Fruit fly (Drosophila melanogaster) whole organism, embryonic: ENCODE results near the gene CG7191.

ENCODE experiments used
- CG10321 ChIP-seq: fragments of 200-800 bp; sonication (Bioruptor generic); IDR thresholded peaks from 2 replicates; pipeline ENCODE4 v1.3.6; 2022; ENCODE audit warnings: missing biosample characterization, missing genetic modification characterization
- CG13296 ChIP-seq: fragments of 200-800 bp; sonication (Bioruptor generic); optimal IDR thresholded peaks from 3 replicates; lab custom pipeline; 2018; ENCODE audit warnings: missing biosample characterization, mild to moderate bottlenecking, missing genetic modification characterization
- CG17612 ChIP-seq: fragments of 200-800 bp; sonication (Bioruptor generic); IDR thresholded peaks from 2 replicates; pipeline ENCODE4 v1.3.6; 2022; ENCODE audit warnings: missing biosample characterization, missing genetic modification characterization
- CG3065 ChIP-seq: fragments of 200-800 bp; sonication (Bioruptor generic); optimal IDR thresholded peaks from 2 replicates; lab custom pipeline; 2016; ENCODE audit warnings: missing biosample characterization, missing genetic modification characterization
- CG34376 ChIP-seq: fragments of 200-800 bp; sonication (Bioruptor generic); optimal IDR thresholded peaks from 2 replicates; lab custom pipeline; 2018; ENCODE audit warnings: missing biosample characterization, mild to moderate bottlenecking, missing genetic modification characterization
- CG4820 ChIP-seq: fragments of 200-800 bp; sonication (Bioruptor generic); optimal IDR thresholded peaks from 3 replicates; lab custom pipeline; 2016; ENCODE audit warnings: missing biosample characterization, missing genetic modification characterization
- CG5180 ChIP-seq: fragments of 200-800 bp; sonication (Bioruptor generic); optimal IDR thresholded peaks from 3 replicates; lab custom pipeline; 2017; ENCODE audit warnings: missing biosample characterization, missing genetic modification characterization, mild to moderate bottlenecking, moderate library complexity, missing genetic modification reagents
- CG7928 ChIP-seq: fragments of 200-800 bp; sonication (Bioruptor generic); optimal IDR thresholded peaks from 2 replicates; lab custom pipeline; 2017; ENCODE audit warnings: missing biosample characterization, mild to moderate bottlenecking, missing genetic modification characterization
- CG8478 ChIP-seq: fragments of >200 bp; optimal IDR thresholded peaks from 2 replicates; lab custom pipeline; 2018
- CG9817 ChIP-seq: fragments of 200-800 bp; sonication (Bioruptor generic); optimal IDR thresholded peaks from 2 replicates; lab custom pipeline; 2018; ENCODE audit warnings: missing biosample characterization, mild to moderate bottlenecking, missing genetic modification characterization, moderate library complexity
- CHES-1-like ChIP-seq: fragments of 200-800 bp; sonication (Bioruptor generic); optimal IDR thresholded peaks from 2 replicates; lab custom pipeline; 2016; ENCODE audit warnings: missing biosample characterization, missing genetic modification characterization
- Camta ChIP-seq: fragments of 200-800 bp; sonication (Bioruptor generic); optimal IDR thresholded peaks from 2 replicates; lab custom pipeline; 2016; ENCODE audit warnings: missing biosample characterization, missing genetic modification characterization
- D ChIP-seq, 2 experiments: fragments of 200-800 bp in 1 of 2; fragments of >200 bp in 1 of 2; sonication (Bioruptor generic) in 1 of 2; optimal IDR thresholded peaks; 2 replicates in 1 of 2; 3 replicates in 1 of 2; lab custom pipeline; 2017; ENCODE audit warnings: mild to moderate bottlenecking in 1 of 2, missing biosample characterization in 1 of 2, missing genetic modification characterization in 1 of 2, missing genetic modification reagents in 1 of 2
- Dad ChIP-seq: fragments of 200-800 bp; sonication (Bioruptor generic); optimal IDR thresholded peaks from 3 replicates; lab custom pipeline; 2016; ENCODE audit warnings: missing biosample characterization, missing genetic modification characterization
- Hmr ChIP-seq: fragments of 200-800 bp; sonication (Bioruptor generic); optimal IDR thresholded peaks from 3 replicates; lab custom pipeline; 2017; ENCODE audit warnings: mild to moderate bottlenecking, missing biosample characterization, missing genetic modification reagents, missing genetic modification characterization
- Hr78 ChIP-seq, 2 experiments: fragments of 200-800 bp in 1 of 2; fragments of >200 bp in 1 of 2; sonication (Bioruptor generic) in 1 of 2; optimal IDR thresholded peaks; 2 replicates each; lab custom pipeline; 2017 to 2019; ENCODE audit warnings: missing biosample characterization in 2 of 2, missing genetic modification characterization in 2 of 2, mild to moderate bottlenecking in 1 of 2, moderate library complexity in 1 of 2
- Med ChIP-seq: fragments of 200-800 bp; sonication (Bioruptor generic); peaks from one replicate; lab custom pipeline; 2016; ENCODE audit warnings: missing biosample characterization, missing genetic modification characterization, mild to moderate bottlenecking, inconsistent platforms, moderate library complexity
- Opbp ChIP-seq: fragments of 200-800 bp; sonication (Bioruptor generic); IDR thresholded peaks from 3 replicates; pipeline ENCODE4 v1.3.6; 2022; ENCODE audit warnings: missing biosample characterization, missing genetic modification characterization; ENCODE audit not compliant: partially characterized antibody
- Pdp1 ChIP-seq, 2 experiments: fragments of 200-800 bp; sonication (Bioruptor generic); optimal IDR thresholded peaks; 3 replicates each; lab custom pipeline; 2016; ENCODE audit warnings: missing biosample characterization in 2 of 2, missing genetic modification characterization in 2 of 2, mild to moderate bottlenecking in 1 of 2, moderate library complexity in 1 of 2
- ara ChIP-seq: fragments of 200-800 bp; sonication (Bioruptor generic); IDR thresholded peaks from 2 replicates; pipeline ENCODE4 v1.3.6; 2022; ENCODE audit warnings: missing biosample characterization, missing genetic modification characterization
- exex ChIP-seq: fragments of 200-800 bp; sonication (Bioruptor generic); optimal IDR thresholded peaks from 4 replicates; lab custom pipeline; 2018; ENCODE audit warnings: missing biosample characterization, mild to moderate bottlenecking, missing genetic modification characterization, moderate library complexity
- fd64A ChIP-seq: fragments of 200-800 bp; sonication (Bioruptor generic); optimal IDR thresholded peaks from 3 replicates; lab custom pipeline; 2018; ENCODE audit warnings: missing biosample characterization, mild to moderate bottlenecking, missing genetic modification characterization
- kah ChIP-seq: fragments of 200-800 bp; sonication (Bioruptor generic); optimal IDR thresholded peaks from 2 replicates; lab custom pipeline; 2018; ENCODE audit warnings: missing biosample characterization, mild to moderate bottlenecking, missing genetic modification characterization
- lola ChIP-seq, 3 experiments: fragments of >200 bp in 2 of 3; fragments of 200-800 bp in 1 of 3; sonication (Bioruptor generic) in 1 of 3; optimal IDR thresholded peaks; 2 replicates each; lab custom pipeline; 2017 to 2019; ENCODE audit warnings: missing biosample characterization in 3 of 3, missing genetic modification characterization in 3 of 3, mild to moderate bottlenecking in 1 of 3, moderate library complexity in 1 of 3
- mirr ChIP-seq: fragments of 200-800 bp; sonication (Bioruptor generic); optimal IDR thresholded peaks from 3 replicates; lab custom pipeline; 2018; ENCODE audit warnings: missing biosample characterization, mild to moderate bottlenecking, missing genetic modification characterization
- nau ChIP-seq: fragments of 200-800 bp; sonication (Bioruptor generic); optimal IDR thresholded peaks from 3 replicates; lab custom pipeline; 2017; ENCODE audit warnings: missing biosample characterization, mild to moderate bottlenecking, missing genetic modification characterization, missing genetic modification reagents
- nerfin-2 ChIP-seq: fragments of 200-800 bp; sonication (Bioruptor generic); IDR thresholded peaks from 2 replicates; pipeline ENCODE4 v1.3.6; 2022; ENCODE audit warnings: missing biosample characterization, missing genetic modification characterization; ENCODE audit not compliant: partially characterized antibody
- pan ChIP-seq, 4 experiments: fragments of >200 bp in 3 of 4; fragments of 200-800 bp in 1 of 4; sonication (Bioruptor generic) in 1 of 4; optimal IDR thresholded peaks in 3 of 4; IDR thresholded peaks in 1 of 4; 2 replicates each; pipeline versions ENCODE4 v1.3.6 to Lab custom; 2017 to 2022; ENCODE audit warnings: missing biosample characterization in 2 of 4, missing genetic modification characterization in 2 of 4, mixed read lengths in 1 of 4
- psq ChIP-seq: fragments of 200-800 bp; sonication (Bioruptor generic); optimal IDR thresholded peaks from 2 replicates; lab custom pipeline; 2017; ENCODE audit warnings: missing biosample characterization, missing genetic modification characterization
- rib ChIP-seq: fragments of 200-800 bp; sonication (Bioruptor generic); IDR thresholded peaks from 2 replicates; pipeline ENCODE4 v1.3.6; 2022; ENCODE audit warnings: missing biosample characterization, missing genetic modification characterization
- sd ChIP-seq: fragments of 200-800 bp; sonication (Bioruptor generic); optimal IDR thresholded peaks from 3 replicates; lab custom pipeline; 2018; ENCODE audit warnings: missing biosample characterization, mild to moderate bottlenecking, missing genetic modification characterization, moderate library complexity
- so ChIP-seq: fragments of 200-800 bp; sonication (Bioruptor generic); IDR thresholded peaks from 3 replicates; pipeline ENCODE4 v1.3.6; 2022; ENCODE audit warnings: missing biosample characterization, missing genetic modification characterization
- tin ChIP-seq: fragments of 200-800 bp; sonication (Bioruptor generic); optimal IDR thresholded peaks from 3 replicates; lab custom pipeline; 2016; ENCODE audit warnings: missing biosample characterization, missing genetic modification characterization

Gene CG7191

dm6 chr2L:7788952-7789466 is 21.6 kb downstream of the CG7191 start (continued):
- TF ChIP-seq so (GFP tag; lab: Robert Waterston, UW), result no peak
- no peak for TF ChIP-seq pan (optimal IDR thresholded peaks at IDR 0.05; lab: Kevin White, UChicago)
- no peak for TF ChIP-seq pan (GFP tag; optimal IDR thresholded peaks at IDR 0.05 in 1 of 2, IDR thresholded peaks at IDR 0.05 in 1 of 2)
- TF ChIP-seq Camta (GFP tag; lab: Kevin White, UChicago), result no peak
- TF ChIP-seq CG4820 (GFP tag; lab: Kevin White, UChicago), result no peak
- TF ChIP-seq Pdp1 (GFP tag; optimal IDR thresholded peaks at IDR 0.05; lab: Kevin White, UChicago), result peak in 1 of 2 experiments; percentile 62
- no peak for TF ChIP-seq tin (GFP tag; lab: Kevin White, UChicago)
- TF ChIP-seq CG13296 (GFP tag; lab: Kevin White, UChicago), result peak; percentile 27
- TF ChIP-seq mirr (GFP tag; lab: Kevin White, UChicago), result peak; percentile 82
- no peak for TF ChIP-seq CG7928 (GFP tag; lab: Kevin White, UChicago)
- peak; percentile 9 for TF ChIP-seq kah (GFP tag; lab: Kevin White, UChicago)
- no peak for TF ChIP-seq CG9817 (tag; lab: Kevin White, UChicago)
- TF ChIP-seq CG8478 (lab: Kevin White, UChicago), result no peak
- TF ChIP-seq Hmr (GFP tag; lab: Kevin White, UChicago), result no peak
- no peak for TF ChIP-seq CG3065 (GFP tag; lab: Kevin White, UChicago)
- no peak for TF ChIP-seq CG10321 (GFP tag; lab: Robert Waterston, UW)
- peak; percentile 16 for TF ChIP-seq fd64A (GFP tag; lab: Kevin White, UChicago)
- TF ChIP-seq nerfin-2 (GFP tag; lab: Robert Waterston, UW), result no peak
- TF ChIP-seq CG17612 (GFP tag; lab: Robert Waterston, UW), result no peak
- TF ChIP-seq CG34376 (GFP tag; lab: Kevin White, UChicago), result peak; percentile 84
- TF ChIP-seq lola (GFP tag; optimal IDR thresholded peaks at IDR 0.05; lab: Kevin White, UChicago), result no peak
- TF ChIP-seq Dad (GFP tag; lab: Kevin White, UChicago), result no peak
- TF ChIP-seq ara, result no peak
- peak; percentile 26 for TF ChIP-seq nau
- no peak for TF ChIP-seq D (optimal IDR thresholded peaks at IDR 0.05; lab: Kevin White, UChicago)
- no peak for TF ChIP-seq D (GFP tag; optimal IDR thresholded peaks at IDR 0.05; lab: Kevin White, UChicago)
- TF ChIP-seq psq (GFP tag; lab: Kevin White, UChicago), result no peak
- TF ChIP-seq exex (tag; lab: Kevin White, UChicago), result peak; percentile 31
- TF ChIP-seq CG5180 (GFP tag; lab: Kevin White, UChicago), result peak; percentile 6
- TF ChIP-seq rib (GFP tag; lab: Robert Waterston, UW), result no peak
- TF ChIP-seq Med (GFP tag; lab: Kevin White, UChicago), result peak; percentile 7
- TF ChIP-seq CHES-1-like (GFP tag; lab: Kevin White, UChicago), result no peak

dm6 chr2L:7790081-7790447 is 22.6 kb downstream of the CG7191 start:
- TF ChIP-seq Opbp (0 out of 3 replicates have a peak, but pooled peaks have one; percentile 37), sd (tag; lab: Kevin White, UChicago) (peak; percentile 19), Pdp1 (GFP tag; optimal IDR thresholded peaks at IDR 0.05; lab: Kevin White, UChicago) (peak in 1 of 2 experiments; percentile 87), nau (no peak), Hr78 (GFP tag; optimal IDR thresholded peaks at IDR 0.05; lab: Kevin White, UChicago) (peak in 1 of 2 experiments; percentile 74)
- TF ChIP-seq, all 482 proteins: peak for 4
